Worm (Caenorhabditis elegans) whole organism, young adult: ENCODE data around the gene gon-14.

Source experiments
- B0261.1 ChIP-seq: sonication (generic microtip); optimal IDR thresholded peaks from 2 replicates; lab custom pipeline; 2016; ENCODE audit warnings: mild to moderate bottlenecking, missing genetic modification characterization, moderate library complexity, missing compliant biosample characterization
- F22D6.2 ChIP-seq: sonication (generic microtip); optimal IDR thresholded peaks from 2 replicates; lab custom pipeline; 2016; ENCODE audit warnings: mild to moderate bottlenecking, missing genetic modification characterization, missing compliant biosample characterization
- F23B12.7 ChIP-seq: sonication (generic microtip); optimal IDR thresholded peaks from 2 replicates; lab custom pipeline; 2017; ENCODE audit warnings: missing genetic modification characterization, mild to moderate bottlenecking, missing compliant biosample characterization, antibody characterized with exemption, moderate library complexity; ENCODE audit not compliant: insufficient read depth
- F33H1.4 ChIP-seq: fragments of 200-800 bp; sonication (Bioruptor generic); IDR thresholded peaks from 2 replicates; pipeline ENCODE4 v1.3.6; 2022; ENCODE audit warnings: missing genetic modification reagents, missing genetic modification characterization, missing compliant biosample characterization
- F37B4.10 ChIP-seq: fragments of 200-800 bp; sonication (Bioruptor generic); IDR thresholded peaks from 2 replicates; pipeline ENCODE4 v1.3.6; 2022; ENCODE audit warnings: missing genetic modification characterization, missing compliant biosample characterization
- F39B2.1 ChIP-seq: fragments of 200-800 bp; sonication (Bioruptor generic); IDR thresholded peaks from 2 replicates; pipeline ENCODE4 v1.3.6; 2022; ENCODE audit warnings: missing genetic modification reagents, missing genetic modification characterization, missing compliant biosample characterization
- T26A5.8 ChIP-seq: sonication (generic microtip); optimal IDR thresholded peaks from 2 replicates; lab custom pipeline; 2016; ENCODE audit warnings: missing genetic modification characterization, missing compliant biosample characterization
- Y53G8AR.9 ChIP-seq: fragments of 200-800 bp; sonication (Bioruptor generic); conservative IDR thresholded peaks from 2 replicates; pipeline ENCODE4 v1.3.6; 2022; ENCODE audit warnings: missing genetic modification reagents, missing genetic modification characterization, missing compliant biosample characterization
- Y67H2A.10 ChIP-seq: fragments of 200-800 bp; sonication (Bioruptor generic); conservative IDR thresholded peaks from 2 replicates; pipeline ENCODE4 v1.3.6; 2022; ENCODE audit warnings: missing genetic modification reagents, missing genetic modification characterization, missing compliant biosample characterization
- ZK185.1 ChIP-seq: sonication (generic microtip); optimal IDR thresholded peaks from 2 replicates; lab custom pipeline; 2016; ENCODE audit warnings: mild to moderate bottlenecking, missing genetic modification characterization, missing compliant biosample characterization; ENCODE audit not compliant: poor library complexity, severe bottlenecking
- ama-1 ChIP-seq, 3 experiments: fragments of 150-350 bp in 1 of 3; sonication (generic microtip) in 2 of 3; optimal IDR thresholded peaks; 2 replicates each; lab custom pipeline; 2014 to 2018; ENCODE audit warnings: missing biosample characterization in 2 of 3, missing genetic modification characterization in 2 of 3, missing genetic modification reagents in 2 of 3
- aptf-2 ChIP-seq: fragments of 200-800 bp; sonication (Bioruptor generic); conservative IDR thresholded peaks from 2 replicates; pipeline ENCODE4 v1.3.6; 2022; ENCODE audit warnings: missing genetic modification reagents, missing genetic modification characterization, missing compliant biosample characterization
- atf-7 ChIP-seq: sonication (generic microtip); optimal IDR thresholded peaks from 2 replicates; lab custom pipeline; 2017; ENCODE audit warnings: mild to moderate bottlenecking, missing genetic modification characterization, missing compliant biosample characterization
- attf-3 ChIP-seq: fragments of 200-800 bp; sonication (Bioruptor generic); conservative IDR thresholded peaks from 2 replicates; pipeline ENCODE4 v1.3.6; 2022; ENCODE audit warnings: missing genetic modification reagents, missing genetic modification characterization, missing compliant biosample characterization
- attf-5 ChIP-seq: fragments of 200-800 bp; sonication (Bioruptor generic); optimal IDR thresholded peaks from 2 replicates; lab custom pipeline; 2018; ENCODE audit warnings: mild to moderate bottlenecking, missing genetic modification characterization, missing compliant biosample characterization
- ccch-3 ChIP-seq: fragments of 200-800 bp; sonication (Bioruptor generic); optimal IDR thresholded peaks from 2 replicates; lab custom pipeline; 2018; ENCODE audit warnings: mild to moderate bottlenecking, missing genetic modification characterization, missing compliant biosample characterization
- cebp-1 ChIP-seq, 2 experiments: fragments of 200-800 bp in 1 of 2; sonication (Bioruptor generic) in 1 of 2; sonication (generic microtip) in 1 of 2; IDR thresholded peaks in 1 of 2; optimal IDR thresholded peaks in 1 of 2; 2 replicates each; pipeline versions ENCODE4 v1.3.6 to Lab custom; 2017 to 2022; ENCODE audit warnings: missing compliant biosample characterization in 2 of 2, missing genetic modification characterization in 2 of 2, mild to moderate bottlenecking in 1 of 2, missing genetic modification reagents in 1 of 2, moderate library complexity in 1 of 2
- ceh-100 ChIP-seq: fragments of 200-800 bp; sonication (Bioruptor generic); IDR thresholded peaks from 2 replicates; pipeline ENCODE4 v1.3.6; 2022; ENCODE audit warnings: missing genetic modification reagents, missing genetic modification characterization, missing compliant biosample characterization
- ceh-91 ChIP-seq: fragments of 200-800 bp; sonication (Bioruptor generic); IDR thresholded peaks from 2 replicates; pipeline ENCODE4 v1.3.6; 2022; ENCODE audit warnings: missing genetic modification reagents, missing genetic modification characterization, missing compliant biosample characterization
- chd-7 ChIP-seq: sonication (generic microtip); optimal IDR thresholded peaks from 2 replicates; lab custom pipeline; 2016; ENCODE audit warnings: mild to moderate bottlenecking, missing genetic modification characterization, moderate library complexity, missing compliant biosample characterization
- dpff-1 ChIP-seq: sonication (generic microtip); optimal IDR thresholded peaks from 2 replicates; lab custom pipeline; 2017; ENCODE audit warnings: mild to moderate bottlenecking, missing genetic modification characterization, missing compliant biosample characterization
- egl-18 ChIP-seq: fragments of 200-800 bp; sonication (Bioruptor generic); IDR thresholded peaks from 2 replicates; pipeline ENCODE4 v1.3.6; 2022; ENCODE audit warnings: missing genetic modification reagents, missing genetic modification characterization, missing compliant biosample characterization
- fkh-3 ChIP-seq: sonication (generic microtip); optimal IDR thresholded peaks from 2 replicates; lab custom pipeline; 2016; ENCODE audit warnings: mild to moderate bottlenecking, missing genetic modification characterization, missing compliant biosample characterization
- hmg-1.2 ChIP-seq: fragments of 200-800 bp; sonication (Bioruptor generic); IDR thresholded peaks from 2 replicates; pipeline ENCODE4 v1.3.6; 2022; ENCODE audit warnings: missing genetic modification reagents, missing genetic modification characterization, missing compliant biosample characterization
- hrde-1 ChIP-seq: sonication (generic microtip); optimal IDR thresholded peaks from 2 replicates; lab custom pipeline; 2016; ENCODE audit warnings: missing genetic modification characterization, mild to moderate bottlenecking, missing compliant biosample characterization, moderate library complexity, missing genotype, missing genetic modification reagents, borderline replicate concordance
- lin-35 ChIP-seq, 3 experiments: fragments of 150-350 bp in 2 of 3; sonication (generic microtip) in 1 of 3; optimal IDR thresholded peaks; 2 replicates each; lab custom pipeline; 2014 to 2018; ENCODE audit warnings: missing biosample characterization in 3 of 3, missing genetic modification characterization in 3 of 3, missing genetic modification reagents in 3 of 3
- lir-1 ChIP-seq: fragments of 200-800 bp; sonication (Bioruptor generic); conservative IDR thresholded peaks from 2 replicates; pipeline ENCODE4 v1.3.6; 2022; ENCODE audit warnings: missing genetic modification reagents, missing genetic modification characterization, missing compliant biosample characterization
- madf-3 ChIP-seq: fragments of 200-800 bp; sonication (Bioruptor generic); IDR thresholded peaks from 2 replicates; pipeline ENCODE4 v1.3.6; 2022; ENCODE audit warnings: missing genetic modification reagents, missing genetic modification characterization, missing compliant biosample characterization
- madf-6 ChIP-seq: fragments of 200-800 bp; sonication (Bioruptor generic); IDR thresholded peaks from 2 replicates; pipeline ENCODE4 v1.3.6; 2022; ENCODE audit warnings: missing genetic modification reagents, missing genetic modification characterization, missing compliant biosample characterization
- nfya-2 ChIP-seq: fragments of 200-800 bp; sonication (Bioruptor generic); IDR thresholded peaks from 2 replicates; pipeline ENCODE4 v1.3.6; 2022; ENCODE audit warnings: missing genetic modification reagents, missing genetic modification characterization, missing compliant biosample characterization
- nhr-27 ChIP-seq: fragments of 200-800 bp; sonication (Bioruptor generic); optimal IDR thresholded peaks from 2 replicates; lab custom pipeline; 2018; ENCODE audit warnings: mild to moderate bottlenecking, missing genetic modification characterization, moderate library complexity, missing compliant biosample characterization
- nhr-80 ChIP-seq: sonication (generic microtip); optimal IDR thresholded peaks from 2 replicates; lab custom pipeline; 2016; ENCODE audit warnings: missing genetic modification characterization, missing compliant biosample characterization
- pbrm-1 ChIP-seq: fragments of 200-800 bp; sonication (Bioruptor generic); IDR thresholded peaks from 2 replicates; pipeline ENCODE4 v1.3.6; 2022; ENCODE audit warnings: missing genetic modification reagents, missing genetic modification characterization, missing compliant biosample characterization
- rcor-1 ChIP-seq: fragments of 200-800 bp; sonication (Bioruptor generic); IDR thresholded peaks from 2 replicates; pipeline ENCODE4 v1.3.6; 2022; ENCODE audit warnings: missing genetic modification reagents, missing genetic modification characterization, missing compliant biosample characterization
- repo-1 ChIP-seq: sonication (generic microtip); optimal IDR thresholded peaks from 2 replicates; lab custom pipeline; 2017; ENCODE audit warnings: mild to moderate bottlenecking, missing genetic modification characterization, missing compliant biosample characterization
- sea-2 ChIP-seq: fragments of 200-800 bp; sonication (Bioruptor generic); IDR thresholded peaks from 2 replicates; pipeline ENCODE4 v1.3.6; 2022; ENCODE audit warnings: missing genetic modification characterization, missing compliant biosample characterization
- snpc-3.4 ChIP-seq: sonication (generic microtip); optimal IDR thresholded peaks from 2 replicates; lab custom pipeline; 2017; ENCODE audit warnings: missing genetic modification characterization, mild to moderate bottlenecking, missing compliant biosample characterization, antibody characterized with exemption, moderate library complexity, missing genotype, missing genetic modification reagents
- sptf-2 ChIP-seq: fragments of 200-800 bp; sonication (Bioruptor generic); optimal IDR thresholded peaks from 2 replicates; lab custom pipeline; 2018; ENCODE audit warnings: mild to moderate bottlenecking, missing genetic modification characterization, missing compliant biosample characterization
- tbp1 ChIP-seq: fragments of 200-800 bp; sonication (Bioruptor generic); optimal IDR thresholded peaks from 2 replicates; lab custom pipeline; 2018; ENCODE audit warnings: mild to moderate bottlenecking, missing genetic modification characterization, missing compliant biosample characterization
- xnd-1 ChIP-seq: sonication (generic microtip); optimal IDR thresholded peaks from 2 replicates; lab custom pipeline; 2016; ENCODE audit warnings: missing genotype, missing genetic modification reagents, missing genetic modification characterization, missing compliant biosample characterization
- zim-3 ChIP-seq: sonication (generic microtip); optimal IDR thresholded peaks from 2 replicates; lab custom pipeline; 2017; ENCODE audit warnings: mild to moderate bottlenecking, missing genetic modification characterization, moderate library complexity, missing compliant biosample characterization
- ztf-3 ChIP-seq: fragments of 200-800 bp; sonication (Bioruptor generic); optimal IDR thresholded peaks from 2 replicates; lab custom pipeline; 2018; ENCODE audit warnings: mild to moderate bottlenecking, missing genetic modification characterization, missing compliant biosample characterization

Gene gon-14

ce11 chrV:6611504-6611903, 546 bp upstream of the gon-14 start (continued):
- no peak for TF ChIP-seq ztf-3 (GFP tag; lab: Kevin White, UChicago)
- TF ChIP-seq F33H1.4 (GFP tag; lab: Robert Waterston, UW) = peak; percentile 56
- no peak for TF ChIP-seq ZK185.1
- TF ChIP-seq nhr-27 (tag; lab: Kevin White, UChicago) = no peak
- TF ChIP-seq rcor-1 = 0 out of 2 replicates have a peak, but pooled peaks have one; percentile 20
- TF ChIP-seq ceh-91 (GFP tag; lab: Robert Waterston, UW) = peak; percentile 69
- TF ChIP-seq F22D6.2 (tag; lab: Kevin White, UChicago) = no peak
- peak; percentile 71 for TF ChIP-seq xnd-1 (tag; lab: Kevin White, UChicago)
- TF ChIP-seq snpc-3.4 (tag; lab: Kevin White, UChicago) = peak; percentile 45
- TF ChIP-seq ccch-3 (GFP tag; lab: Kevin White, UChicago) = no peak
- no peak for TF ChIP-seq aptf-2
- TF ChIP-seq hmg-1.2 = peak; percentile 20; the same call in 1 of the 2 replicates
- TF ChIP-seq B0261.1 (tag; lab: Kevin White, UChicago) = no peak
- peak in 1 of 3 experiments; percentile 19 for TF ChIP-seq lin-35 (GFP tag; optimal IDR thresholded peaks at IDR 0.05; lab: Kevin White, UChicago)

- TF ChIP-seq fkh-3 (tag; lab: Kevin White, UChicago) (no peak), sptf-2 (peak; percentile 10), madf-6 (GFP tag; lab: Robert Waterston, UW) (peak; percentile 29; the same call in 1 of the 2 replicates), repo-1 (peak; percentile 3), dpff-1 (tag; lab: Kevin White, UChicago) (peak; percentile 56), F23B12.7 (tag; lab: Kevin White, UChicago) (no peak), ceh-100 (GFP tag; lab: Robert Waterston, UW) (no peak), attf-5 (GFP tag; lab: Kevin White, UChicago) (peak; percentile 51), cebp-1 (GFP tag; IDR thresholded peaks at IDR 0.05; lab: Robert Waterston, UW) (peak; percentile 83), cebp-1 (tag; optimal IDR thresholded peaks at IDR 0.05; lab: Kevin White, UChicago) (peak; percentile 96), nhr-80 (tag; lab: Kevin White, UChicago) (peak; percentile 36), chd-7 (tag; lab: Kevin White, UChicago) (no peak), F37B4.10 (GFP tag; lab: Robert Waterston, UW) (no peak), lir-1 (GFP tag; lab: Robert Waterston, UW) (no peak), ceh-91 (GFP tag; lab: Robert Waterston, UW) (no peak), lin-35 (GFP tag; optimal IDR thresholded peaks at IDR 0.05; lab: Kevin White, UChicago) (peak in 1 of 3 experiments; percentile 18), tbp1 (GFP tag; lab: Kevin White, UChicago) (peak; percentile 25), F39B2.1 (GFP tag; lab: Robert Waterston, UW) (0 out of 2 replicates have a peak, but pooled peaks have one; percentile 44), hrde-1 (tag; lab: Kevin White, UChicago) (peak; percentile 37), attf-3 (GFP tag; lab: Robert Waterston, UW) (no peak), rcor-1 (no peak), madf-3 (GFP tag; lab: Robert Waterston, UW) (0 out of 2 replicates have a peak, but pooled peaks have one; percentile 45), egl-18 (GFP tag; lab: Robert Waterston, UW) (no peak), nfya-2 (GFP tag; lab: Robert Waterston, UW) (0 out of 2 replicates have a peak, but pooled peaks have one; percentile 36)
These were observed 4.8 kb downstream of the gon-14 start for ce11 chrV:6606197-6606596.

DNA sequence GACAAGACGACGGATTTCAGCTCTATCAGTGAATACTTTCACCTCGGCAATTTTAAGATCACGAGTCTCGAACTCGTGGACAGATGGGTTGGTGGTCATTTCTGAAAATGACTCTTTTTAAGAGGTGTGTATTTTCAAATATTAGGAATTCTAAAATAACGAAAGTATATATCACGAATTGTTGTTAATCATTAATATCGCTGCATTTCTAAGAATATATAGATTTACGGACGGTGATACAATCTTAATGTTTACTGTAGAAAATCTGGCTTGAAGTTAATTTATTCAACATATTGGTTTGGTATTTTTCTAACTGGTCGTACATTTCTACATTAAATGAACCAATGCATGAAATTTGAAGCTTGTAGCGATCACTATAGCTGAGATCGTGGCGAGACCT, 5.7 kb downstream of the gon-14 start, which contains the start of gene ZK1055.7:
ZK1055.7 (minus strand) TSS at position 101 of the 400 bp plus-strand sequence.
- no peak for TF ChIP-seq pbrm-1 (GFP tag; lab: Robert Waterston, UW)
- no peak for TF ChIP-seq Y67H2A.10 (GFP tag; lab: Robert Waterston, UW)
- no peak for TF ChIP-seq snpc-3.4 (tag; lab: Kevin White, UChicago)
- TF ChIP-seq ama-1 (optimal IDR thresholded peaks at IDR 0.05; lab: Kevin White, UChicago) = no peak
- TF ChIP-seq ama-1 (GFP tag; optimal IDR thresholded peaks at IDR 0.05; lab: Kevin White, UChicago) = no peak
- no peak for TF ChIP-seq sea-2 (GFP tag; lab: Robert Waterston, UW)
- no peak for TF ChIP-seq atf-7 (tag; lab: Kevin White, UChicago)
- TF ChIP-seq T26A5.8 (tag; lab: Kevin White, UChicago) = no peak
- no peak for TF ChIP-seq Y53G8AR.9 (GFP tag; lab: Robert Waterston, UW)
- no peak for TF ChIP-seq zim-3 (tag; lab: Kevin White, UChicago)
